Worm (Caenorhabditis elegans) whole organism, young adult: Measurements from ENCODE around the gene F22H10.11.

ENCODE experiments used
- F49E8.2 ChIP-seq: sonication (generic microtip); optimal IDR thresholded peaks from 3 replicates; lab custom pipeline; 2017; ENCODE audit warnings: missing genetic modification characterization, mild to moderate bottlenecking, missing compliant biosample characterization, antibody characterized with exemption, moderate library complexity; ENCODE audit not compliant: insufficient read depth
- F57C9.4 ChIP-seq: sonication (generic microtip); optimal IDR thresholded peaks from 2 replicates; lab custom pipeline; 2017; ENCODE audit warnings: mild to moderate bottlenecking, missing genetic modification characterization, missing compliant biosample characterization
- T07F8.4 ChIP-seq: sonication (generic microtip); optimal IDR thresholded peaks from 2 replicates; lab custom pipeline; 2016; ENCODE audit warnings: mild to moderate bottlenecking, missing genetic modification characterization, moderate library complexity, missing compliant biosample characterization
- akir-1 ChIP-seq: fragments of 200-800 bp; sonication (Bioruptor generic); optimal IDR thresholded peaks from 2 replicates; lab custom pipeline; 2018; ENCODE audit warnings: mild to moderate bottlenecking, missing genetic modification characterization, moderate library complexity, missing compliant biosample characterization
- ama-1 ChIP-seq, 3 experiments: fragments of 150-350 bp in 1 of 3; sonication (generic microtip) in 2 of 3; optimal IDR thresholded peaks; 2 replicates each; lab custom pipeline; 2014 to 2018; ENCODE audit warnings: missing biosample characterization in 2 of 3, missing genetic modification characterization in 2 of 3, missing genetic modification reagents in 2 of 3
- ccch-3 ChIP-seq: fragments of 200-800 bp; sonication (Bioruptor generic); optimal IDR thresholded peaks from 2 replicates; lab custom pipeline; 2018; ENCODE audit warnings: mild to moderate bottlenecking, missing genetic modification characterization, missing compliant biosample characterization
- efl-1 ChIP-seq: fragments of 150-350 bp; optimal IDR thresholded peaks from 2 replicates; lab custom pipeline; 2014; ENCODE audit warnings: missing biosample characterization, missing genetic modification reagents, missing genetic modification characterization
- hlh-26 ChIP-seq: fragments of 200-800 bp; sonication (Bioruptor generic); conservative IDR thresholded peaks from 2 replicates; pipeline ENCODE4 v1.3.6; 2022; ENCODE audit warnings: missing genetic modification reagents, missing genetic modification characterization, missing compliant biosample characterization
- nfya-1 ChIP-seq: sonication (generic microtip); optimal IDR thresholded peaks from 2 replicates; lab custom pipeline; 2017; ENCODE audit warnings: antibody characterized with exemption, missing compliant biosample characterization, missing genetic modification characterization, borderline replicate concordance; ENCODE audit not compliant: insufficient read depth
- nhr-120 ChIP-seq: fragments of 200-800 bp; sonication (Bioruptor generic); IDR thresholded peaks from 2 replicates; pipeline ENCODE4 v1.3.6; 2022; ENCODE audit warnings: missing genetic modification characterization, missing compliant biosample characterization
- ztf-26 ChIP-seq: sonication (generic microtip); optimal IDR thresholded peaks from 2 replicates; lab custom pipeline; 2017; ENCODE audit warnings: missing genetic modification characterization, missing compliant biosample characterization
- ztf-28 ChIP-seq: fragments of 200-800 bp; sonication (Bioruptor generic); IDR thresholded peaks from 2 replicates; pipeline ENCODE4 v1.3.6; 2022; ENCODE audit warnings: missing genetic modification reagents, missing genetic modification characterization, missing compliant biosample characterization
- ztf-3 ChIP-seq: fragments of 200-800 bp; sonication (Bioruptor generic); optimal IDR thresholded peaks from 2 replicates; lab custom pipeline; 2018; ENCODE audit warnings: mild to moderate bottlenecking, missing genetic modification characterization, missing compliant biosample characterization

- no peak for TF ChIP-seq nhr-120 (GFP tag; lab: Robert Waterston, UW)
- no peak for TF ChIP-seq efl-1 (GFP tag; lab: Kevin White, UChicago)
- no peak for TF ChIP-seq ama-1 (optimal IDR thresholded peaks at IDR 0.05; lab: Kevin White, UChicago)
- no peak for TF ChIP-seq ama-1 (GFP tag; optimal IDR thresholded peaks at IDR 0.05; lab: Kevin White, UChicago)
- no peak for TF ChIP-seq T07F8.4 (tag; lab: Kevin White, UChicago)
- TF ChIP-seq hlh-26: no peak
- TF ChIP-seq ztf-26: no peak
- no peak for TF ChIP-seq akir-1
- TF ChIP-seq ztf-3 (GFP tag; lab: Kevin White, UChicago): no peak
- TF ChIP-seq ztf-28 (GFP tag; lab: Robert Waterston, UW): no peak
- TF ChIP-seq F57C9.4: no peak
- TF ChIP-seq nfya-1 (tag; lab: Kevin White, UChicago): no peak
- no peak for TF ChIP-seq F49E8.2 (tag; lab: Kevin White, UChicago)
- no peak for TF ChIP-seq ccch-3 (GFP tag; lab: Kevin White, UChicago)
Observed at ce11 chrX:16671234-16671633, 16.6 kb downstream of the F22H10.11 start.
